Worm (Caenorhabditis elegans): ENCODE data around the gene mtl-1.

DNA sequence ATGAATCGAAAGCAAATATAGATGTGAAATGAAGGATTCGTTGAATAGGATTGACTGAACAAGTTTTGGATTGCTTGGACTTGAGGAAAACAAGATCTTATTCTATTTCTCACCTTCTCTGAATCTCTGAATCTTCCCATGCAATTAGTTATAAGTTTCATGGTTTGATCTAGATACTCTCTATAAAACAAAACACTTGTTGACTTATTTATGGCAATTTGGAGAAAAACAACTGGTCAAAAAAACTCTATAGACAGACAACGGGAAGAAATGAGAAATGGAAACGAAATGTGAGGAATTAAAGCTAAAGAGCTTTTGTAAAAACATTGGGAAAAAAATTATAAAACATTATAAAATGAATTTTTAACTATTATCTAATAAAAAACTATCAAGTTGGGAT lies 3.0 kb upstream of the mtl-1 start, which contains the start of gene W02F12.8:
- TF ChIP-seq lim-6 (tag; optimal IDR thresholded peaks at IDR 0.05) (no peak), ceh-22 (tag; optimal IDR thresholded peaks at IDR 0.05) (no peak), K09A11.1 (tag; optimal IDR thresholded peaks at IDR 0.05; ENCODE audit: insufficient read depth) (no peak), sox-4 (tag; optimal IDR thresholded peaks at IDR 0.05) (no peak), tbx-2 (tag; optimal IDR thresholded peaks at IDR 0.05) (no peak), pha-4 (tag; optimal IDR thresholded peaks at IDR 0.05) (no peak), ceh-30 (tag; optimal IDR thresholded peaks at IDR 0.05) (no peak), ref-2 (tag; optimal IDR thresholded peaks at IDR 0.05) (no peak), unc-42 (tag; optimal IDR thresholded peaks at IDR 0.05) (no peak), ceh-24 (tag; optimal IDR thresholded peaks at IDR 0.05) (no peak), dve-1 (tag; optimal IDR thresholded peaks at IDR 0.05) (no peak), mec-3 (tag; optimal IDR thresholded peaks at IDR 0.05; ENCODE audit: borderline replicate concordance) (no peak), ceh-18 (tag; optimal IDR thresholded peaks at IDR 0.05) (no peak)
